Worm (Caenorhabditis elegans) whole organism, L1 larva: ENCODE results near the gene drd-5.

ENCODE experiments used
- C04F5.9 ChIP-seq: sonication (generic microtip); optimal IDR thresholded peaks from 2 replicates; lab custom pipeline; 2016; ENCODE audit warnings: missing genetic modification characterization, missing compliant biosample characterization
- alr-1 ChIP-seq: fragments of 200-800 bp; sonication (Bioruptor generic); optimal IDR thresholded peaks from 2 replicates; lab custom pipeline; 2018; ENCODE audit warnings: borderline replicate concordance, mild to moderate bottlenecking, missing genetic modification characterization, missing compliant biosample characterization
- ama-1 ChIP-seq: fragments of 150-350 bp; optimal IDR thresholded peaks from 2 replicates; lab custom pipeline; 2014
- ceh-63 ChIP-seq: fragments of 200-800 bp; sonication (Bioruptor generic); optimal IDR thresholded peaks from 2 replicates; lab custom pipeline; 2018; ENCODE audit warnings: mild to moderate bottlenecking, missing genetic modification characterization, missing compliant biosample characterization
- ceh-90 ChIP-seq: sonication (generic microtip); optimal IDR thresholded peaks from 2 replicates; lab custom pipeline; 2016; ENCODE audit warnings: missing genetic modification characterization, missing compliant biosample characterization
- efl-3 ChIP-seq: fragments of 200-800 bp; sonication (Bioruptor generic); optimal IDR thresholded peaks from 2 replicates; lab custom pipeline; 2018; ENCODE audit warnings: mild to moderate bottlenecking, missing genetic modification characterization, missing compliant biosample characterization
- irx-1 ChIP-seq: sonication (generic microtip); optimal IDR thresholded peaks from 2 replicates; lab custom pipeline; 2016; ENCODE audit warnings: missing genetic modification characterization, missing compliant biosample characterization
- lin-35 ChIP-seq, 2 experiments: fragments of 150-350 bp; optimal IDR thresholded peaks; 2 replicates each; lab custom pipeline; 2014; ENCODE audit warnings: missing biosample characterization in 2 of 2, missing genetic modification characterization in 2 of 2, missing genetic modification reagents in 2 of 2
- nhr-28 ChIP-seq: fragments of 150-350 bp; optimal IDR thresholded peaks from 2 replicates; lab custom pipeline; 2014; ENCODE audit warnings: missing biosample characterization, missing genetic modification characterization
- nhr-76 ChIP-seq: sonication (generic microtip); optimal IDR thresholded peaks from 2 replicates; lab custom pipeline; 2017; ENCODE audit warnings: missing biosample characterization, missing genetic modification characterization
- nhr-84 ChIP-seq: sonication (generic microtip); optimal IDR thresholded peaks from 2 replicates; lab custom pipeline; 2017; ENCODE audit warnings: missing biosample characterization, missing genetic modification characterization
- skn-1 ChIP-seq: fragments of 150-350 bp; optimal IDR thresholded peaks from 2 replicates; lab custom pipeline; 2014; ENCODE audit warnings: missing biosample characterization, missing genetic modification characterization
- snpc-4 ChIP-seq: fragments of 150-350 bp; optimal IDR thresholded peaks from 2 replicates; lab custom pipeline; 2014; ENCODE audit warnings: missing biosample characterization, missing genetic modification characterization
- zag-1 ChIP-seq: fragments of 150-350 bp; optimal IDR thresholded peaks from 2 replicates; lab custom pipeline; 2014; ENCODE audit warnings: missing biosample characterization, missing genetic modification characterization

drd-5 gene

ce11 chrX:8297333-8297732 is 48.8 kb downstream of the drd-5 start:
- no peak for TF ChIP-seq ceh-90 (tag; lab: Kevin White, UChicago)
- TF ChIP-seq alr-1 = no peak
- TF ChIP-seq nhr-84 (tag; lab: Kevin White, UChicago) = no peak
- TF ChIP-seq ceh-63 (GFP tag; lab: Kevin White, UChicago) = no peak
- no peak for TF ChIP-seq skn-1 (tag; lab: Kevin White, UChicago)
- TF ChIP-seq irx-1 (tag; lab: Kevin White, UChicago) = no peak
- TF ChIP-seq ama-1 (lab: Kevin White, UChicago) = no peak
- TF ChIP-seq lin-35 (GFP tag; optimal IDR thresholded peaks at IDR 0.05; lab: Kevin White, UChicago) = no peak
- TF ChIP-seq C04F5.9 (tag; lab: Kevin White, UChicago) = no peak
- TF ChIP-seq zag-1 (tag; lab: Kevin White, UChicago) = no peak
- no peak for TF ChIP-seq nhr-76
- TF ChIP-seq nhr-28 (tag; lab: Kevin White, UChicago) = no peak
- TF ChIP-seq snpc-4 = no peak
- no peak for TF ChIP-seq efl-3
